Fruit fly (Drosophila melanogaster): ENCODE results near the gene Tob.
A peak's percentile ranks its signal among the peaks of the same experiment; 100 is the strongest.

Tob gene

dm6 chrX:16103482-16103881, 12.2 kb upstream of the Tob start (continued):
- TF ChIP-seq CG11294 (GFP tag; IDR thresholded peaks at IDR 0.05) (no peak), CG10631 (GFP tag; optimal IDR thresholded peaks at IDR 0.05) (peak; percentile 24), Gug (GFP tag; IDR thresholded peaks at IDR 0.05) (no peak), Ets21C (GFP tag; optimal IDR thresholded peaks at IDR 0.05) (peak; percentile 23), CG8119 (GFP tag; IDR thresholded peaks at IDR 0.05) (no peak), Lpt (GFP tag; optimal IDR thresholded peaks at IDR 0.05) (no peak), Hr4 (GFP tag; optimal IDR thresholded peaks at IDR 0.05) (peak; percentile 42), lz (GFP tag; optimal IDR thresholded peaks at IDR 0.05) (peak; percentile 62), vri (GFP tag; optimal IDR thresholded peaks at IDR 0.05) (no peak), Eip78C (GFP tag) (peak; percentile 87), CG9139 (GFP tag; optimal IDR thresholded peaks at IDR 0.05) (no peak), esn (GFP tag; optimal IDR thresholded peaks at IDR 0.05) (peak; percentile 67), spab (GFP tag; optimal IDR thresholded peaks at IDR 0.05) (no peak), CG3032 (tag; optimal IDR thresholded peaks at IDR 0.05) (no peak), acj6 (GFP tag; optimal IDR thresholded peaks at IDR 0.05) (peak; percentile 43), CG10669 (GFP tag; optimal IDR thresholded peaks at IDR 0.05) (no peak), CG6854 (GFP tag; optimal IDR thresholded peaks at IDR 0.05) (no peak), Sox102F (GFP tag; optimal IDR thresholded peaks at IDR 0.05) (peak; percentile 48), fd59A (GFP tag; optimal IDR thresholded peaks at IDR 0.05) (no peak), net (GFP tag; optimal IDR thresholded peaks at IDR 0.05) (no peak), Hr38 (GFP tag; optimal IDR thresholded peaks at IDR 0.05) (no peak), Smox (GFP tag; optimal IDR thresholded peaks at IDR 0.05) (peak; percentile 52), dac (GFP tag; optimal IDR thresholded peaks at IDR 0.05) (no peak), CG6808 (GFP tag; optimal IDR thresholded peaks at IDR 0.05) (no peak), svp (GFP tag) (peak; percentile 87), CG15336 (GFP tag; IDR thresholded peaks at IDR 0.05) (0 out of 2 replicates have a peak, but pooled peaks have one; percentile 19), pdm3 (GFP tag; optimal IDR thresholded peaks at IDR 0.05) (peak; percentile 29), CG8319 (GFP tag; optimal IDR thresholded peaks at IDR 0.05) (peak; percentile 15), CG16779 (tag; optimal IDR thresholded peaks at IDR 0.05) (no peak), CG6792 (GFP tag; optimal IDR thresholded peaks at IDR 0.05) (peak; percentile 40), CG6163 (GFP tag; IDR thresholded peaks at IDR 0.05) (peak; percentile 78), Met (GFP tag; optimal IDR thresholded peaks at IDR 0.05) (peak; percentile 59), CG11762 (GFP tag; optimal IDR thresholded peaks at IDR 0.05; ENCODE audit: insufficient read depth) (no peak), Hr39 (GFP tag; optimal IDR thresholded peaks at IDR 0.05) (peak; percentile 52), CG34406 (GFP tag; optimal IDR thresholded peaks at IDR 0.05) (peak; percentile 29)

dm6 chrX:16102338-16103218, 11.3 kb upstream of the Tob start:
- TF ChIP-seq topi (GFP tag; optimal IDR thresholded peaks at IDR 0.05) = peak; percentile 82
- no peak for TF ChIP-seq dac (GFP tag; optimal IDR thresholded peaks at IDR 0.05)
- TF ChIP-seq OdsH (GFP tag; optimal IDR thresholded peaks at IDR 0.05) = peak; percentile 51
- peak; percentile 47 for TF ChIP-seq CG3919 (GFP tag; optimal IDR thresholded peaks at IDR 0.05)
- TF ChIP-seq CG11294 (GFP tag; IDR thresholded peaks at IDR 0.05) = no peak
- TF ChIP-seq fd85E (GFP tag; optimal IDR thresholded peaks at IDR 0.05) = no peak
- peak; percentile 59 for TF ChIP-seq Eip75B (GFP tag; optimal IDR thresholded peaks at IDR 0.05)
- no peak for TF ChIP-seq CG1621 (tag; optimal IDR thresholded peaks at IDR 0.05)
- TF ChIP-seq pdm3 (GFP tag; optimal IDR thresholded peaks at IDR 0.05) = peak; percentile 58
- no peak for TF ChIP-seq CG7368 (GFP tag; optimal IDR thresholded peaks at IDR 0.05)
- TF ChIP-seq CG31627 (GFP tag; optimal IDR thresholded peaks at IDR 0.05) = peak; percentile 71
- TF ChIP-seq CG11762 (GFP tag; optimal IDR thresholded peaks at IDR 0.05; ENCODE audit: insufficient read depth) = peak; percentile 18
- TF ChIP-seq CG8632 (GFP tag; optimal IDR thresholded peaks at IDR 0.05) = peak; percentile 55
- peak; percentile 52 for TF ChIP-seq CG34406 (GFP tag; optimal IDR thresholded peaks at IDR 0.05)
- TF ChIP-seq Met (GFP tag; optimal IDR thresholded peaks at IDR 0.05) = peak; percentile 78
- no peak for TF ChIP-seq CG4318 (GFP tag; optimal IDR thresholded peaks at IDR 0.05)
- peak; percentile 49 for TF ChIP-seq achi (GFP tag; optimal IDR thresholded peaks at IDR 0.05)
- TF ChIP-seq spab (GFP tag; optimal IDR thresholded peaks at IDR 0.05) = no peak
- TF ChIP-seq Sox15 (GFP tag; optimal IDR thresholded peaks at IDR 0.05) = peak; percentile 43
- no peak for TF ChIP-seq CG10669 (GFP tag; optimal IDR thresholded peaks at IDR 0.05)
- TF ChIP-seq lz (GFP tag; optimal IDR thresholded peaks at IDR 0.05) = peak; percentile 80
- TF ChIP-seq svp (GFP tag) = peak; percentile 91
- TF ChIP-seq CG8119 (GFP tag; IDR thresholded peaks at IDR 0.05) = no peak
- TF ChIP-seq Eip78C (GFP tag) = peak; percentile 86
- no peak for TF ChIP-seq CG6808 (GFP tag; optimal IDR thresholded peaks at IDR 0.05)
- TF ChIP-seq Lpt (GFP tag; optimal IDR thresholded peaks at IDR 0.05) = peak; percentile 4
- no peak for TF ChIP-seq CG16779 (tag; optimal IDR thresholded peaks at IDR 0.05)
- no peak for TF ChIP-seq fd59A (GFP tag; optimal IDR thresholded peaks at IDR 0.05)
- TF ChIP-seq CG32006 (GFP tag; optimal IDR thresholded peaks at IDR 0.05) = peak; percentile 26
- TF ChIP-seq net (GFP tag; optimal IDR thresholded peaks at IDR 0.05) = peak; percentile 33
- TF ChIP-seq Hr38 (GFP tag; optimal IDR thresholded peaks at IDR 0.05) = no peak

Measured in whole organism, prepupa.